Worm (Caenorhabditis elegans) whole organism, mixed stage, embryonic: ENCODE data around the gene oac-54.

Source experiments
- bed-3 ChIP-seq: fragments of 200-800 bp; sonication (Bioruptor generic); optimal IDR thresholded peaks from 3 replicates; lab custom pipeline; 2018; ENCODE audit warnings: mild to moderate bottlenecking, missing genetic modification characterization, moderate library complexity, missing compliant biosample characterization
- ceh-39 ChIP-seq: fragments of 150-350 bp; optimal IDR thresholded peaks from 2 replicates; lab custom pipeline; 2014; ENCODE audit warnings: missing biosample characterization, missing genetic modification characterization
- ceh-83 ChIP-seq: fragments of 200-800 bp; sonication (Bioruptor generic); optimal IDR thresholded peaks from 2 replicates; lab custom pipeline; 2018; ENCODE audit warnings: mild to moderate bottlenecking, missing genetic modification characterization, missing compliant biosample characterization
- ces-1 ChIP-seq: fragments of 150-350 bp; optimal IDR thresholded peaks from 2 replicates; lab custom pipeline; 2014; ENCODE audit warnings: missing biosample characterization, missing genetic modification reagents, missing genetic modification characterization
- lsy-2 ChIP-seq: fragments of 150-350 bp; optimal IDR thresholded peaks from 2 replicates; lab custom pipeline; 2014; ENCODE audit warnings: missing biosample characterization, missing genetic modification characterization
- nhr-237 ChIP-seq: fragments of 150-350 bp; optimal IDR thresholded peaks from 2 replicates; lab custom pipeline; 2014; ENCODE audit warnings: missing biosample characterization, missing genetic modification characterization
- snpc-4 ChIP-seq: fragments of 150-350 bp; optimal IDR thresholded peaks from 2 replicates; lab custom pipeline; 2014; ENCODE audit warnings: missing biosample characterization, missing genetic modification characterization
- unc-62 ChIP-seq: fragments of 150-350 bp; optimal IDR thresholded peaks from 2 replicates; lab custom pipeline; 2014; ENCODE audit warnings: missing biosample characterization, missing genetic modification reagents, missing genetic modification characterization
- zip-8 ChIP-seq: fragments of 150-350 bp; optimal IDR thresholded peaks from 2 replicates; lab custom pipeline; 2014; ENCODE audit warnings: missing biosample characterization, missing genetic modification characterization

ce11 chrII:9170851-9171250 lies 12.9 kb downstream of the oac-54 start:
- TF ChIP-seq bed-3 (GFP tag; lab: Kevin White, UChicago): no peak
- no peak for TF ChIP-seq ceh-39
- no peak for TF ChIP-seq ces-1 (GFP tag; lab: Kevin White, UChicago)
- no peak for TF ChIP-seq zip-8
- no peak for TF ChIP-seq unc-62
- no peak for TF ChIP-seq nhr-237 (tag; lab: Kevin White, UChicago)
- TF ChIP-seq lsy-2: no peak
- TF ChIP-seq ceh-83 (GFP tag; lab: Kevin White, UChicago): no peak
- TF ChIP-seq snpc-4: no peak
